Worm (Caenorhabditis elegans) whole organism, midembryonic: ENCODE data around the gene lag-2.

Experiments
- T22C8.4 ChIP-seq: fragments of 200-800 bp; sonication (Bioruptor generic); IDR thresholded peaks from 2 replicates; pipeline ENCODE4 v1.3.6; 2022; ENCODE audit warnings: missing genetic modification characterization, missing compliant biosample characterization
- flt-1 ChIP-seq: fragments of 200-800 bp; sonication (Bioruptor generic); IDR thresholded peaks from 2 replicates; pipeline ENCODE4 v1.3.6; 2022; ENCODE audit warnings: missing genetic modification characterization, missing compliant biosample characterization
- klf-2 ChIP-seq: fragments of 200-800 bp; sonication (Bioruptor generic); conservative IDR thresholded peaks from 2 replicates; pipeline ENCODE4 v1.3.6; 2022; ENCODE audit warnings: missing genetic modification reagents, missing genetic modification characterization, missing compliant biosample characterization

- TF ChIP-seq flt-1 (GFP tag; lab: Robert Waterston, UW) (no peak), klf-2 (GFP tag; lab: Robert Waterston, UW) (no peak), T22C8.4 (no peak)
Measured at ce11 chrV:3156786-3157185, 31.4 kb upstream of the lag-2 start, which contains the start of gene exh-1.
